Worm (Caenorhabditis elegans) whole organism, L2 larva: ENCODE measurements around the gene C50F4.10.

Source experiments
- ceh-82 ChIP-seq: fragments of 150-350 bp; optimal IDR thresholded peaks from 2 replicates; lab custom pipeline; 2014; ENCODE audit warnings: missing biosample characterization, missing genetic modification characterization
- egl-27 ChIP-seq: sonication (generic microtip); optimal IDR thresholded peaks from 3 replicates; lab custom pipeline; 2017; ENCODE audit warnings: missing biosample characterization, missing genetic modification reagents, missing genetic modification characterization
- nhr-237 ChIP-seq: fragments of 150-350 bp; optimal IDR thresholded peaks from 2 replicates; lab custom pipeline; 2014; ENCODE audit warnings: missing biosample characterization, missing genetic modification characterization
- skn-1 ChIP-seq: sonication (generic microtip); optimal IDR thresholded peaks from 2 replicates; lab custom pipeline; 2017; ENCODE audit warnings: missing biosample characterization, missing genetic modification characterization
- snpc-4 ChIP-seq: fragments of 150-350 bp; optimal IDR thresholded peaks from 2 replicates; lab custom pipeline; 2014; ENCODE audit warnings: missing biosample characterization, missing genetic modification characterization
- unc-55 ChIP-seq: fragments of 150-350 bp; sonication (generic microtip); optimal IDR thresholded peaks from 3 replicates; lab custom pipeline; 2014; ENCODE audit warnings: missing biosample characterization, missing genetic modification reagents, missing genetic modification characterization
- unc-62 ChIP-seq: fragments of 150-350 bp; optimal IDR thresholded peaks from 2 replicates; lab custom pipeline; 2014; ENCODE audit warnings: missing biosample characterization, missing genetic modification reagents, missing genetic modification characterization

DNA sequence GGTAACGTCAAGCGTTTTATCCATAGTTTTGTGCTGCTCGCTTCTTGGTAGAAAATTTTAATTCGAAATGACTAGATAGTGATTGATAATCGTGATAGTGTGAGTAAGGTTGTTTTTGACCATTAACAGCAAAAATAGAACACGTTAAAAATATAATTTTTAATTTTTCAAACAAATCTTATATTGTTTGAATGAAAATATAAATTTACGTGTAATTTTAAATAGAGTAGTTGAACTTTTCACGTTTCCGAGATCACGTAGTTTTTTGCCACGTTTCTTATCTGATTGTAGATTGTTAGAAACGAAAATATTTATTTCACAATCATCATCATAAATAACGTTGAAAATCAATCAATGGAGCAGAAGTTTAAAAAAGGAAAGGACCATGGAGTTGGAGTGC, at the start of gene C50F4.10, which contains the start of gene pfk-1.2:
- TF ChIP-seq egl-27 (tag; lab: Kevin White, UChicago) (no peak), skn-1 (tag; lab: Kevin White, UChicago) (no peak), unc-55 (GFP tag; lab: Kevin White, UChicago) (no peak), ceh-82 (tag; lab: Kevin White, UChicago) (no peak), nhr-237 (tag; lab: Kevin White, UChicago) (no peak), unc-62 (GFP tag; lab: Kevin White, UChicago) (no peak), snpc-4 (tag; lab: Kevin White, UChicago) (no peak)
